Worm (Caenorhabditis elegans) whole organism, L3 larva: Measurements from ENCODE around the gene gst-39.

Experiments used
- R02D3.7 ChIP-seq: fragments of 150-350 bp; optimal IDR thresholded peaks from 2 replicates; lab custom pipeline; 2014; ENCODE audit warnings: missing biosample characterization, missing genetic modification characterization
- ama-1 ChIP-seq: fragments of 150-350 bp; optimal IDR thresholded peaks from 2 replicates; lab custom pipeline; 2018
- ceh-28 ChIP-seq: fragments of 150-350 bp; optimal IDR thresholded peaks from 2 replicates; lab custom pipeline; 2014; ENCODE audit warnings: missing biosample characterization, missing genetic modification reagents, missing genetic modification characterization
- ceh-9 ChIP-seq: sonication (generic microtip); optimal IDR thresholded peaks from 2 replicates; lab custom pipeline; 2018; ENCODE audit warnings: missing biosample characterization, missing genetic modification characterization
- egl-27 ChIP-seq: sonication (generic microtip); optimal IDR thresholded peaks from 4 replicates; lab custom pipeline; 2017; ENCODE audit warnings: missing biosample characterization, missing genetic modification reagents, missing genetic modification characterization
- elt-3 ChIP-seq, 3 experiments: fragments of 150-350 bp in 1 of 3; sonication (generic microtip) in 2 of 3; optimal IDR thresholded peaks; 2 replicates in 2 of 3; 4 replicates in 1 of 3; lab custom pipeline; 2014 to 2017; ENCODE audit warnings: missing biosample characterization in 3 of 3, missing genetic modification characterization in 3 of 3
- fos-1 ChIP-seq: fragments of 150-350 bp; optimal IDR thresholded peaks from 2 replicates; lab custom pipeline; 2014; ENCODE audit warnings: missing biosample characterization, missing genetic modification characterization
- jun-1 ChIP-seq: fragments of 150-350 bp; optimal IDR thresholded peaks from 2 replicates; lab custom pipeline; 2014; ENCODE audit warnings: missing biosample characterization, missing genetic modification reagents, missing genetic modification characterization
- mdl-1 ChIP-seq: fragments of 150-350 bp; optimal IDR thresholded peaks from 2 replicates; lab custom pipeline; 2014; ENCODE audit warnings: missing biosample characterization, missing genetic modification characterization
- mml-1 ChIP-seq: fragments of 150-350 bp; sonication (generic microtip); optimal IDR thresholded peaks from 3 replicates; lab custom pipeline; 2014; ENCODE audit warnings: missing biosample characterization, missing genetic modification characterization
- nhr-237 ChIP-seq: fragments of 150-350 bp; optimal IDR thresholded peaks from 2 replicates; lab custom pipeline; 2014; ENCODE audit warnings: missing biosample characterization, missing genetic modification characterization
- nhr-67 ChIP-seq: fragments of 150-350 bp; optimal IDR thresholded peaks from 2 replicates; lab custom pipeline; 2014; ENCODE audit warnings: missing biosample characterization, missing genetic modification characterization
- pha-4 ChIP-seq: fragments of 150-350 bp; optimal IDR thresholded peaks from 2 replicates; lab custom pipeline; 2014; ENCODE audit warnings: missing biosample characterization, missing genetic modification reagents, missing genetic modification characterization
- snpc-4 ChIP-seq: fragments of 150-350 bp; optimal IDR thresholded peaks from 2 replicates; lab custom pipeline; 2014; ENCODE audit warnings: missing biosample characterization, missing genetic modification characterization

ce11 chrII:15148442-15148841 lies 23.3 kb downstream of the gst-39 start:
- no peak for TF ChIP-seq elt-3 (tag; optimal IDR thresholded peaks at IDR 0.05; lab: Kevin White, UChicago)
- no peak for TF ChIP-seq fos-1 (tag; lab: Kevin White, UChicago)
- TF ChIP-seq mdl-1, result no peak
- no peak for TF ChIP-seq nhr-237
- no peak for TF ChIP-seq mml-1 (tag; lab: Kevin White, UChicago)
- no peak for TF ChIP-seq ceh-28
- no peak for TF ChIP-seq ama-1 (lab: Kevin White, UChicago)
- TF ChIP-seq nhr-67 (tag; lab: Kevin White, UChicago), result no peak
- no peak for TF ChIP-seq R02D3.7
- TF ChIP-seq ceh-9 (tag; lab: Kevin White, UChicago), result no peak
- no peak for TF ChIP-seq egl-27 (tag; lab: Kevin White, UChicago)
- TF ChIP-seq pha-4, result no peak
- TF ChIP-seq jun-1 (tag; lab: Kevin White, UChicago), result no peak
- no peak for TF ChIP-seq snpc-4 (tag; lab: Kevin White, UChicago)
